Worm (Caenorhabditis elegans): Measurements from ENCODE around the gene try-4.

try-4 gene

ce11 chrV:20870633-20871032 lies 9.7 kb upstream of the try-4 start:
- TF ChIP-seq bed-3 (GFP tag; optimal IDR thresholded peaks at IDR 0.05): no peak
- no peak for TF ChIP-seq M03D4.4 (tag; optimal IDR thresholded peaks at IDR 0.05)
- no peak for TF ChIP-seq mep-1 (tag; optimal IDR thresholded peaks at IDR 0.05)
- no peak for TF ChIP-seq lin-13 (tag; optimal IDR thresholded peaks at IDR 0.05)
- TF ChIP-seq mls-2 (tag; optimal IDR thresholded peaks at IDR 0.05): no peak
- TF ChIP-seq unc-39 (tag; optimal IDR thresholded peaks at IDR 0.05): no peak
- no peak for TF ChIP-seq sptf-1 (tag; optimal IDR thresholded peaks at IDR 0.05)
- no peak for TF ChIP-seq nhr-12 (tag; optimal IDR thresholded peaks at IDR 0.05)
- TF ChIP-seq blmp-1 (tag; optimal IDR thresholded peaks at IDR 0.05): no peak
- TF ChIP-seq hlh-1 (tag; optimal IDR thresholded peaks at IDR 0.05): no peak
- TF ChIP-seq ham-2 (GFP tag; optimal IDR thresholded peaks at IDR 0.05): no peak
- no peak for TF ChIP-seq lin-32 (GFP tag; optimal IDR thresholded peaks at IDR 0.05)
- no peak for TF ChIP-seq pha-4 (tag; optimal IDR thresholded peaks at IDR 0.05)
- TF ChIP-seq mab-5 (tag; optimal IDR thresholded peaks at IDR 0.05): no peak

- TF ChIP-seq hlh-1 (tag; optimal IDR thresholded peaks at IDR 0.05) (no peak), unc-62 (GFP tag; optimal IDR thresholded peaks at IDR 0.05) (no peak)
Measured at ce11 chrV:20868329-20868728, 7.4 kb upstream of the try-4 start, which contains the start of gene F31D4.8. TSS of gene F31D4.8 (minus strand) at chrV:20868429.

- no peak for TF ChIP-seq pha-4 (tag; optimal IDR thresholded peaks at IDR 0.05)
- no peak for TF ChIP-seq unc-39 (tag; optimal IDR thresholded peaks at IDR 0.05)
- no peak for TF ChIP-seq ceh-83 (GFP tag; optimal IDR thresholded peaks at IDR 0.05)
- TF ChIP-seq sem-2 (GFP tag; optimal IDR thresholded peaks at IDR 0.05): no peak
- no peak for TF ChIP-seq unc-62 (GFP tag; optimal IDR thresholded peaks at IDR 0.05)
- no peak for TF ChIP-seq hlh-1 (tag; optimal IDR thresholded peaks at IDR 0.05)
- no peak for TF ChIP-seq lsy-2 (tag; optimal IDR thresholded peaks at IDR 0.05)
- TF ChIP-seq ham-2 (GFP tag; optimal IDR thresholded peaks at IDR 0.05): no peak
- no peak for TF ChIP-seq flh-1 (GFP tag; optimal IDR thresholded peaks at IDR 0.05)
- no peak for TF ChIP-seq elt-1 (tag; optimal IDR thresholded peaks at IDR 0.05; ENCODE audit: borderline replicate concordance, insufficient read depth)
- no peak for TF ChIP-seq mep-1 (tag; optimal IDR thresholded peaks at IDR 0.05)
- TF ChIP-seq M03D4.4 (tag; optimal IDR thresholded peaks at IDR 0.05): no peak
- no peak for TF ChIP-seq blmp-1 (tag; optimal IDR thresholded peaks at IDR 0.05)
Measured at ce11 chrV:20866406-20866805, 5.5 kb upstream of the try-4 start.

ce11 chrV:20862681-20863080 lies 1.7 kb upstream of the try-4 start, which contains the start of gene twk-35:
TSS of gene twk-35 (plus strand) at chrV:20862981.
- TF ChIP-seq mep-1 (tag; optimal IDR thresholded peaks at IDR 0.05): no peak

- TF ChIP-seq lin-13 (tag; optimal IDR thresholded peaks at IDR 0.05): no peak
- no peak for TF ChIP-seq nhr-237 (tag; optimal IDR thresholded peaks at IDR 0.05)
- no peak for TF ChIP-seq ham-2 (GFP tag; optimal IDR thresholded peaks at IDR 0.05)
- TF ChIP-seq sptf-1 (tag; optimal IDR thresholded peaks at IDR 0.05): no peak
- TF ChIP-seq unc-62 (GFP tag; optimal IDR thresholded peaks at IDR 0.05): no peak
- TF ChIP-seq nhr-12 (tag; optimal IDR thresholded peaks at IDR 0.05): no peak
- no peak for TF ChIP-seq mls-2 (tag; optimal IDR thresholded peaks at IDR 0.05)
- TF ChIP-seq flh-1 (GFP tag; optimal IDR thresholded peaks at IDR 0.05): no peak
- TF ChIP-seq elt-1 (tag; optimal IDR thresholded peaks at IDR 0.05; ENCODE audit: borderline replicate concordance, insufficient read depth): no peak
- peak; percentile 90 for TF ChIP-seq elt-3 (tag; optimal IDR thresholded peaks at IDR 0.05)
- peak; percentile 64 for TF ChIP-seq ces-1 (GFP tag; optimal IDR thresholded peaks at IDR 0.05)
Measured at ce11 chrV:20853581-20854161, 7.3 kb downstream of the try-4 start, which contains the start of gene F31D4.5. TSS of gene F31D4.5 (plus strand) at chrV:20854071.

ce11 chrV:20851847-20852386 lies 9.0 kb downstream of the try-4 start, which contains the start of gene ndua-1:
TSS of gene ndua-1 (minus strand) at chrV:20851897.
- TF ChIP-seq unc-62 (GFP tag; optimal IDR thresholded peaks at IDR 0.05): no peak
- no peak for TF ChIP-seq mab-5 (tag; optimal IDR thresholded peaks at IDR 0.05)
- no peak for TF ChIP-seq drap-1 (GFP tag; optimal IDR thresholded peaks at IDR 0.05)
- peak; percentile 54 for TF ChIP-seq lsy-2 (tag; optimal IDR thresholded peaks at IDR 0.05)
- no peak for TF ChIP-seq elt-1 (tag; optimal IDR thresholded peaks at IDR 0.05; ENCODE audit: borderline replicate concordance, insufficient read depth)
- no peak for TF ChIP-seq lin-13 (tag; optimal IDR thresholded peaks at IDR 0.05)
- peak; percentile 7 for TF ChIP-seq nhr-2 (tag; optimal IDR thresholded peaks at IDR 0.05)
- no peak for TF ChIP-seq unc-39 (tag; optimal IDR thresholded peaks at IDR 0.05)
- TF ChIP-seq flh-1 (GFP tag; optimal IDR thresholded peaks at IDR 0.05): no peak
- TF ChIP-seq unc-120 (tag; optimal IDR thresholded peaks at IDR 0.05; ENCODE audit: poor library complexity, severe bottlenecking): peak; percentile 72
- TF ChIP-seq cnd-1 (tag; optimal IDR thresholded peaks at IDR 0.05): no peak
- TF ChIP-seq ztf-11 (tag; optimal IDR thresholded peaks at IDR 0.05): no peak
- TF ChIP-seq pha-4 (tag; optimal IDR thresholded peaks at IDR 0.05): peak; percentile 25
- TF ChIP-seq ceh-39 (tag; optimal IDR thresholded peaks at IDR 0.05): no peak
- TF ChIP-seq nhr-28 (tag; optimal IDR thresholded peaks at IDR 0.05): no peak
- TF ChIP-seq M03D4.4 (tag; optimal IDR thresholded peaks at IDR 0.05): no peak
- TF ChIP-seq mep-1 (tag; optimal IDR thresholded peaks at IDR 0.05): peak; percentile 60
- TF ChIP-seq nhr-237 (tag; optimal IDR thresholded peaks at IDR 0.05): no peak
- TF ChIP-seq ham-2 (GFP tag; optimal IDR thresholded peaks at IDR 0.05): no peak
- peak; percentile 84 for TF ChIP-seq ces-1 (GFP tag; optimal IDR thresholded peaks at IDR 0.05)
- no peak for TF ChIP-seq ceh-43 (GFP tag; optimal IDR thresholded peaks at IDR 0.05)
- TF ChIP-seq hlh-1 (tag; optimal IDR thresholded peaks at IDR 0.05): no peak
- TF ChIP-seq sem-2 (GFP tag; optimal IDR thresholded peaks at IDR 0.05): no peak
- TF ChIP-seq blmp-1 (tag; optimal IDR thresholded peaks at IDR 0.05): no peak
- TF ChIP-seq nhr-76 (tag; optimal IDR thresholded peaks at IDR 0.05): no peak
- peak; percentile 47 for TF ChIP-seq sptf-1 (tag; optimal IDR thresholded peaks at IDR 0.05)
- TF ChIP-seq bed-3 (GFP tag; optimal IDR thresholded peaks at IDR 0.05): no peak
- TF ChIP-seq mls-2 (tag; optimal IDR thresholded peaks at IDR 0.05): no peak
